Worm (Caenorhabditis elegans): Measurements from ENCODE around the gene rabr-4.
A peak's percentile ranks its signal among the peaks of the same experiment; 100 is the strongest.

Gene rabr-4

ce11 chrV:16204888-16205287 lies 10.1 kb downstream of the rabr-4 start, which contains the start of gene irld-26:
irld-26 (plus strand) TSS chrV:16205188.
- TF ChIP-seq fos-1 (tag; optimal IDR thresholded peaks at IDR 0.05): no peak
- no peak for TF ChIP-seq zag-1 (tag; optimal IDR thresholded peaks at IDR 0.05)
- no peak for TF ChIP-seq skn-1 (tag; optimal IDR thresholded peaks at IDR 0.05)
- no peak for TF ChIP-seq alr-1 (tag; optimal IDR thresholded peaks at IDR 0.05)
- TF ChIP-seq unc-55 (GFP tag; optimal IDR thresholded peaks at IDR 0.05): no peak
- TF ChIP-seq ama-1 (optimal IDR thresholded peaks at IDR 0.05): no peak
- no peak for TF ChIP-seq nhr-10 (tag; optimal IDR thresholded peaks at IDR 0.05)
- no peak for TF ChIP-seq sma-9 (GFP tag; optimal IDR thresholded peaks at IDR 0.05)
- TF ChIP-seq sma-9 (tag; optimal IDR thresholded peaks at IDR 0.05): no peak
- no peak for TF ChIP-seq R02D3.7 (tag; optimal IDR thresholded peaks at IDR 0.05)
- TF ChIP-seq ztf-1 (GFP tag; conservative IDR thresholded peaks at IDR 0.05): no peak
- TF ChIP-seq nhr-129 (tag; optimal IDR thresholded peaks at IDR 0.05): no peak
- no peak for TF ChIP-seq sem-4 (tag; optimal IDR thresholded peaks at IDR 0.05)
- no peak for TF ChIP-seq C34F6.9 (tag; optimal IDR thresholded peaks at IDR 0.05)
- TF ChIP-seq elt-1 (tag; optimal IDR thresholded peaks at IDR 0.05): no peak
- TF ChIP-seq lsy-2 (tag; optimal IDR thresholded peaks at IDR 0.05): no peak
- TF ChIP-seq lin-13 (GFP tag; optimal IDR thresholded peaks at IDR 0.05): no peak
- no peak for TF ChIP-seq lin-39 (tag; optimal IDR thresholded peaks at IDR 0.05)
- no peak for TF ChIP-seq lin-11 (tag; optimal IDR thresholded peaks at IDR 0.05)
- TF ChIP-seq nhr-21 (tag; optimal IDR thresholded peaks at IDR 0.05): no peak
- no peak for TF ChIP-seq blmp-1 (tag; optimal IDR thresholded peaks at IDR 0.05; ENCODE audit: insufficient read depth)

DNA sequence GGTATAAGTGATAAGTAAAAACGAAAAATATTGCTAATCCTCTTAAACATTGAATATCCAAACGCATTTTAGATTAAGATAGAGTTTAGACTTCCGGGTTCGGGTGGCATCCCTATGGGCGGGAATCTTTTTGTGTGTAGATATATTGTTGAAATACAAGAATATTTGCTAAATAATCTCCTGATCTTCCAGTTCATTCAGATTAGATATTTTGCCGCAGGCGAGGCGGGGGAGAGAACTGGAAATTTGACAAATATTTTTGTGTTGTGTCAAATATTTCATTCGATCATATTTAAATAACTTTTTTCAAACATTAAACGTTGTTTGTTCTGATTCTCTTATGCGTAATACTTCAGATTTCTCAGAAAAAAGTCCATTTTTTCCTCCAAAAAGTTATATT lies 15.1 kb downstream of the rabr-4 start, which contains the start of gene oac-15:
Gene oac-15 (minus strand): TSS at position 101 of the 400 bp plus-strand sequence.
- TF ChIP-seq sma-3 (GFP tag; optimal IDR thresholded peaks at IDR 0.05) (no peak), ztf-4 (tag; optimal IDR thresholded peaks at IDR 0.05) (no peak), sma-9 (GFP tag; optimal IDR thresholded peaks at IDR 0.05) (no peak), sma-9 (tag; optimal IDR thresholded peaks at IDR 0.05) (no peak), nhr-237 (tag; optimal IDR thresholded peaks at IDR 0.05) (no peak), lin-11 (tag; optimal IDR thresholded peaks at IDR 0.05) (no peak), Y55F3AM.14 (GFP tag; optimal IDR thresholded peaks at IDR 0.05) (no peak), ztf-11 (tag; optimal IDR thresholded peaks at IDR 0.05) (no peak), nhr-11 (tag; optimal IDR thresholded peaks at IDR 0.05) (no peak), skn-1 (tag; optimal IDR thresholded peaks at IDR 0.05) (no peak), unc-55 (GFP tag; optimal IDR thresholded peaks at IDR 0.05) (no peak), aly-2 (tag; optimal IDR thresholded peaks at IDR 0.05) (no peak)

ce11 chrV:16210257-16211002 lies 15.7 kb downstream of the rabr-4 start, which contains the start of gene F11A5.16:
F11A5.16 (plus strand) TSS chrV:16210952.
- TF ChIP-seq ceh-82 (tag; optimal IDR thresholded peaks at IDR 0.05) (no peak), skn-1 (tag; optimal IDR thresholded peaks at IDR 0.05) (no peak), dmd-4 (tag; optimal IDR thresholded peaks at IDR 0.05) (no peak), elt-1 (tag; optimal IDR thresholded peaks at IDR 0.05) (no peak), mbf-1 (tag; optimal IDR thresholded peaks at IDR 0.05) (no peak)

ce11 chrV:16211713-16212112 lies 17.0 kb downstream of the rabr-4 start:
- TF ChIP-seq sma-9 (GFP tag; optimal IDR thresholded peaks at IDR 0.05) (peak; percentile 76), sma-9 (tag; optimal IDR thresholded peaks at IDR 0.05) (no peak), unc-39 (tag; optimal IDR thresholded peaks at IDR 0.05) (no peak), nhr-21 (tag; optimal IDR thresholded peaks at IDR 0.05) (peak; percentile 61), nhr-25 (tag; optimal IDR thresholded peaks at IDR 0.05) (no peak), aly-2 (tag; optimal IDR thresholded peaks at IDR 0.05) (no peak)

- TF ChIP-seq ZK546.5 (tag; optimal IDR thresholded peaks at IDR 0.05) (no peak), mbf-1 (tag; optimal IDR thresholded peaks at IDR 0.05) (no peak), lsy-2 (tag; optimal IDR thresholded peaks at IDR 0.05) (no peak), ama-1 (optimal IDR thresholded peaks at IDR 0.05) (no peak), zag-1 (tag; optimal IDR thresholded peaks at IDR 0.05) (no peak), ztf-1 (GFP tag; conservative IDR thresholded peaks at IDR 0.05) (no peak), ceh-16 (tag; optimal IDR thresholded peaks at IDR 0.05) (no peak), nhr-11 (tag; optimal IDR thresholded peaks at IDR 0.05) (no peak), snpc-4 (tag; optimal IDR thresholded peaks at IDR 0.05) (no peak), egl-27 (tag; optimal IDR thresholded peaks at IDR 0.05) (peak; percentile 0), elt-1 (tag; optimal IDR thresholded peaks at IDR 0.05) (no peak), mdl-1 (tag; optimal IDR thresholded peaks at IDR 0.05) (peak in 1 of 2 experiments; percentile 3), sem-4 (tag; optimal IDR thresholded peaks at IDR 0.05) (no peak), blmp-1 (tag; optimal IDR thresholded peaks at IDR 0.05; ENCODE audit: insufficient read depth) (peak; percentile 49), sma-3 (GFP tag; optimal IDR thresholded peaks at IDR 0.05) (peak; percentile 36), nhr-10 (tag; optimal IDR thresholded peaks at IDR 0.05) (no peak), fos-1 (tag; optimal IDR thresholded peaks at IDR 0.05) (no peak), sma-9 (GFP tag; optimal IDR thresholded peaks at IDR 0.05) (peak; percentile 91), sma-9 (tag; optimal IDR thresholded peaks at IDR 0.05) (no peak), elt-3 (tag; optimal IDR thresholded peaks at IDR 0.05) (no peak), alr-1 (tag; optimal IDR thresholded peaks at IDR 0.05) (no peak), unc-55 (GFP tag; optimal IDR thresholded peaks at IDR 0.05) (no peak), nhr-129 (tag; optimal IDR thresholded peaks at IDR 0.05) (no peak), skn-1 (tag; optimal IDR thresholded peaks at IDR 0.05) (no peak), crh-2 (tag; optimal IDR thresholded peaks at IDR 0.05) (peak; percentile 5), gmeb-1 (tag; optimal IDR thresholded peaks at IDR 0.05) (peak; percentile 27), nhr-25 (tag; optimal IDR thresholded peaks at IDR 0.05) (peak; percentile 45), Y55F3AM.14 (GFP tag; optimal IDR thresholded peaks at IDR 0.05) (peak; percentile 14), C34F6.9 (tag; optimal IDR thresholded peaks at IDR 0.05) (no peak), nhr-21 (tag; optimal IDR thresholded peaks at IDR 0.05) (peak; percentile 81)
Observed at ce11 chrV:16213323-16213722, 18.6 kb downstream of the rabr-4 start.

Measured in whole organism, L2 larva.